Fruit fly (Drosophila melanogaster): ENCODE data around the gene CG6293.

Gene CG6293

dm6 chr3R:10350741-10351629 is 39.6 kb upstream of the CG6293 start (continued):
- TF ChIP-seq prd (optimal IDR thresholded peaks at IDR 0.05) (no peak), prd (GFP tag; IDR thresholded peaks at IDR 0.05) (no peak), CG18262 (tag; optimal IDR thresholded peaks at IDR 0.05) (peak; percentile 75), fru (optimal IDR thresholded peaks at IDR 0.05) (no peak), gfzf (GFP tag; optimal IDR thresholded peaks at IDR 0.05) (no peak), kah (GFP tag; optimal IDR thresholded peaks at IDR 0.05) (no peak), bigmax (GFP tag; optimal IDR thresholded peaks at IDR 0.05) (no peak), Hmx (GFP tag; optimal IDR thresholded peaks at IDR 0.05) (peak; percentile 60), CHES-1-like (GFP tag; optimal IDR thresholded peaks at IDR 0.05) (peak; percentile 59), h (optimal IDR thresholded peaks at IDR 0.05) (no peak), Doc2 (GFP tag; IDR thresholded peaks at IDR 0.05) (no peak), grau (tag; optimal IDR thresholded peaks at IDR 0.05) (peak; percentile 93), CG32767 (GFP tag; IDR thresholded peaks at IDR 0.05) (no peak), slou (GFP tag; optimal IDR thresholded peaks at IDR 0.05) (peak; percentile 67), sisA (GFP tag; IDR thresholded peaks at IDR 0.05) (no peak), lmd (GFP tag; IDR thresholded peaks at IDR 0.05) (no peak), nom (GFP tag; optimal IDR thresholded peaks at IDR 0.05) (no peak), twi (tag; optimal IDR thresholded peaks at IDR 0.05) (peak; percentile 10), dmrt11E (tag; optimal IDR thresholded peaks at IDR 0.05) (peak; percentile 18), corto (GFP tag; optimal IDR thresholded peaks at IDR 0.05) (peak; percentile 65), CG5953 (GFP tag; IDR thresholded peaks at IDR 0.05) (no peak), cwo (GFP tag; optimal IDR thresholded peaks at IDR 0.05) (peak; percentile 92), tx (GFP tag; optimal IDR thresholded peaks at IDR 0.05) (peak; percentile 63), CG12744 (GFP tag; optimal IDR thresholded peaks at IDR 0.05) (peak; percentile 54), CG6791 (GFP tag; IDR thresholded peaks at IDR 0.05; ENCODE audit: partially characterized antibody) (no peak), Chrac-16 (GFP tag; optimal IDR thresholded peaks at IDR 0.05) (peak; percentile 73), dpn (GFP tag; optimal IDR thresholded peaks at IDR 0.05) (peak; percentile 72 to 78), CG7839 (tag; optimal IDR thresholded peaks at IDR 0.05) (peak; percentile 91), ken (GFP tag; IDR thresholded peaks at IDR 0.05) (no peak), CG17802 (tag; optimal IDR thresholded peaks at IDR 0.05) (no peak), YL-1 (GFP tag; optimal IDR thresholded peaks at IDR 0.05) (peak; percentile 35), eve (GFP tag; optimal IDR thresholded peaks at IDR 0.05) (peak in 1 of 2 experiments; percentile 92), sim (GFP tag; IDR thresholded peaks at IDR 0.05) (no peak), CG30403 (GFP tag; optimal IDR thresholded peaks at IDR 0.05) (peak; percentile 88), Asciz (GFP tag; optimal IDR thresholded peaks at IDR 0.05) (peak; percentile 37), Pdp1 (GFP tag; optimal IDR thresholded peaks at IDR 0.05) (peak; percentile 41 to 72), CG12769 (tag; optimal IDR thresholded peaks at IDR 0.05) (peak; percentile 43), psq (GFP tag; optimal IDR thresholded peaks at IDR 0.05) (peak; percentile 23), CG2116 (GFP tag; optimal IDR thresholded peaks at IDR 0.05) (peak; percentile 29), Ets97D (GFP tag; optimal IDR thresholded peaks at IDR 0.05) (peak; percentile 35), Rx (GFP tag; IDR thresholded peaks at IDR 0.05) (no peak), hkb (optimal IDR thresholded peaks at IDR 0.05) (no peak), hkb (GFP tag; IDR thresholded peaks at IDR 0.05) (no peak), Hr3 (GFP tag; optimal IDR thresholded peaks at IDR 0.05) (peak; percentile 75), CG31224 (GFP tag; IDR thresholded peaks at IDR 0.05) (no peak), chn (GFP tag; optimal IDR thresholded peaks at IDR 0.05) (peak; percentile 19), CG3847 (GFP tag; IDR thresholded peaks at IDR 0.05) (no peak), CG4820 (GFP tag; optimal IDR thresholded peaks at IDR 0.05) (peak; percentile 66), Hmr (GFP tag; optimal IDR thresholded peaks at IDR 0.05) (peak; percentile 91), Dref (GFP tag; IDR thresholded peaks at IDR 0.05) (no peak), ase (GFP tag; IDR thresholded peaks at IDR 0.05) (no peak)

Data from whole organism, embryonic.